Worm (Caenorhabditis elegans) whole organism, L3 larva: ENCODE data around the gene F58F9.6.
A peak's percentile ranks its signal among the peaks of the same experiment; 100 is the strongest.

Experiments
- R02D3.7 ChIP-seq: fragments of 150-350 bp; optimal IDR thresholded peaks from 2 replicates; lab custom pipeline; 2014; ENCODE audit warnings: missing biosample characterization, missing genetic modification characterization
- ZK546.5 ChIP-seq: sonication (generic microtip); optimal IDR thresholded peaks from 2 replicates; lab custom pipeline; 2017; ENCODE audit warnings: missing biosample characterization, missing genetic modification characterization
- aly-2 ChIP-seq: fragments of 150-350 bp; optimal IDR thresholded peaks from 2 replicates; lab custom pipeline; 2014; ENCODE audit warnings: missing biosample characterization, missing genetic modification characterization
- ama-1 ChIP-seq: fragments of 150-350 bp; optimal IDR thresholded peaks from 2 replicates; lab custom pipeline; 2018
- ceh-16 ChIP-seq: sonication (generic microtip); optimal IDR thresholded peaks from 2 replicates; lab custom pipeline; 2017; ENCODE audit warnings: missing biosample characterization, missing genetic modification characterization
- ceh-28 ChIP-seq: fragments of 150-350 bp; optimal IDR thresholded peaks from 2 replicates; lab custom pipeline; 2014; ENCODE audit warnings: missing biosample characterization, missing genetic modification reagents, missing genetic modification characterization
- ceh-9 ChIP-seq: sonication (generic microtip); optimal IDR thresholded peaks from 2 replicates; lab custom pipeline; 2018; ENCODE audit warnings: missing biosample characterization, missing genetic modification characterization
- elt-2 ChIP-seq: sonication (generic microtip); optimal IDR thresholded peaks from 2 replicates; lab custom pipeline; 2016; ENCODE audit warnings: missing genetic modification reagents, mild to moderate bottlenecking, missing genetic modification characterization, missing compliant biosample characterization
- elt-3 ChIP-seq, 3 experiments: fragments of 150-350 bp in 1 of 3; sonication (generic microtip) in 2 of 3; optimal IDR thresholded peaks; 2 replicates in 2 of 3; 4 replicates in 1 of 3; lab custom pipeline; 2014 to 2017; ENCODE audit warnings: missing biosample characterization in 3 of 3, missing genetic modification characterization in 3 of 3
- eor-1 ChIP-seq, 2 experiments: fragments of 150-350 bp; optimal IDR thresholded peaks; 2 replicates each; lab custom pipeline; 2014 to 2018; ENCODE audit warnings: missing biosample characterization in 2 of 2, missing genetic modification characterization in 2 of 2
- fos-1 ChIP-seq: fragments of 150-350 bp; optimal IDR thresholded peaks from 2 replicates; lab custom pipeline; 2014; ENCODE audit warnings: missing biosample characterization, missing genetic modification characterization
- hmg-11 ChIP-seq: sonication (generic microtip); optimal IDR thresholded peaks from 2 replicates; lab custom pipeline; 2016; ENCODE audit warnings: missing genetic modification characterization, missing compliant biosample characterization
- lin-15B ChIP-seq: fragments of 150-350 bp; optimal IDR thresholded peaks from 2 replicates; lab custom pipeline; 2014; ENCODE audit warnings: missing biosample characterization, missing genetic modification characterization
- lin-39 ChIP-seq: fragments of 150-350 bp; optimal IDR thresholded peaks from 2 replicates; lab custom pipeline; 2018; ENCODE audit warnings: missing biosample characterization, missing genetic modification reagents, missing genetic modification characterization
- mdl-1 ChIP-seq: fragments of 150-350 bp; optimal IDR thresholded peaks from 2 replicates; lab custom pipeline; 2014; ENCODE audit warnings: missing biosample characterization, missing genetic modification characterization
- mml-1 ChIP-seq: fragments of 150-350 bp; sonication (generic microtip); optimal IDR thresholded peaks from 3 replicates; lab custom pipeline; 2014; ENCODE audit warnings: missing biosample characterization, missing genetic modification characterization
- nhr-11 ChIP-seq: fragments of 150-350 bp; optimal IDR thresholded peaks from 2 replicates; lab custom pipeline; 2014; ENCODE audit warnings: missing biosample characterization, missing genetic modification characterization
- nhr-237 ChIP-seq: fragments of 150-350 bp; optimal IDR thresholded peaks from 2 replicates; lab custom pipeline; 2014; ENCODE audit warnings: missing biosample characterization, missing genetic modification characterization
- nhr-25 ChIP-seq: sonication (generic microtip); optimal IDR thresholded peaks from 2 replicates; lab custom pipeline; 2017; ENCODE audit warnings: missing biosample characterization, missing genetic modification characterization
- nhr-67 ChIP-seq: fragments of 150-350 bp; optimal IDR thresholded peaks from 2 replicates; lab custom pipeline; 2014; ENCODE audit warnings: missing biosample characterization, missing genetic modification characterization
- pha-4 ChIP-seq: fragments of 150-350 bp; optimal IDR thresholded peaks from 2 replicates; lab custom pipeline; 2014; ENCODE audit warnings: missing biosample characterization, missing genetic modification reagents, missing genetic modification characterization
- pqm-1 ChIP-seq: fragments of 150-350 bp; optimal IDR thresholded peaks from 2 replicates; lab custom pipeline; 2017; ENCODE audit warnings: missing biosample characterization, missing genetic modification characterization, inconsistent platforms
- snpc-4 ChIP-seq: fragments of 150-350 bp; optimal IDR thresholded peaks from 2 replicates; lab custom pipeline; 2014; ENCODE audit warnings: missing biosample characterization, missing genetic modification characterization
- tbx-2 ChIP-seq: sonication (generic microtip); optimal IDR thresholded peaks from 2 replicates; lab custom pipeline; 2016; ENCODE audit warnings: mild to moderate bottlenecking, missing genetic modification characterization, missing compliant biosample characterization
- unc-62 ChIP-seq: fragments of 150-350 bp; sonication (generic microtip); optimal IDR thresholded peaks from 4 replicates; lab custom pipeline; 2014; ENCODE audit warnings: missing biosample characterization, missing genetic modification reagents, missing genetic modification characterization
- ztf-4 ChIP-seq: fragments of 150-350 bp; optimal IDR thresholded peaks from 2 replicates; lab custom pipeline; 2014; ENCODE audit warnings: missing biosample characterization, missing genetic modification characterization

F58F9.6 gene

ce11 chrIV:6239993-6240392, 2.6 kb upstream of the F58F9.6 start, which contains the start of gene F58F9.9:
F58F9.9 (plus strand) TSS chrIV:6240293.
- TF ChIP-seq eor-1 (tag; optimal IDR thresholded peaks at IDR 0.05; lab: Kevin White, UChicago) (no peak), snpc-4 (tag; lab: Kevin White, UChicago) (no peak), mml-1 (tag; lab: Kevin White, UChicago) (no peak), ceh-9 (tag; lab: Kevin White, UChicago) (no peak), unc-62 (no peak)

- TF ChIP-seq tbx-2 (tag; lab: Kevin White, UChicago) (no peak), ceh-28 (tag; lab: Kevin White, UChicago) (no peak), hmg-11 (no peak), nhr-11 (no peak), snpc-4 (tag; lab: Kevin White, UChicago) (no peak), ama-1 (lab: Kevin White, UChicago) (no peak), elt-3 (tag; optimal IDR thresholded peaks at IDR 0.05; lab: Kevin White, UChicago) (no peak), pha-4 (tag; lab: Kevin White, UChicago) (peak; percentile 31), aly-2 (tag; lab: Kevin White, UChicago) (no peak), lin-15B (tag; lab: Kevin White, UChicago) (no peak), R02D3.7 (no peak), pqm-1 (tag; lab: Kevin White, UChicago) (peak; percentile 81), nhr-237 (tag; lab: Kevin White, UChicago) (no peak), ztf-4 (tag; lab: Kevin White, UChicago) (no peak), mdl-1 (tag; lab: Kevin White, UChicago) (no peak), elt-2 (peak; percentile 74), mml-1 (tag; lab: Kevin White, UChicago) (no peak), ceh-16 (tag; lab: Kevin White, UChicago) (no peak), lin-39 (tag; lab: Kevin White, UChicago) (no peak), nhr-25 (tag; lab: Kevin White, UChicago) (no peak)
- TF ChIP-seq, all 47 proteins: peak for 3
Measured at ce11 chrIV:6232769-6233290, 4.6 kb downstream of the F58F9.6 start, which contains the start of gene F58F9.3. F58F9.3 (plus strand) TSS chrIV:6233240.

ce11 chrIV:6230560-6231073, 6.8 kb downstream of the F58F9.6 start, which contains the start of gene F58F9.4:
F58F9.4 (plus strand) TSS chrIV:6231023.
- TF ChIP-seq R02D3.7 (no peak), elt-2 (peak; percentile 43)

ce11 chrIV:6227974-6228373, 9.4 kb downstream of the F58F9.6 start, which contains the start of gene C49A9.1:
C49A9.1 (plus strand) TSS chrIV:6228190.
- TF ChIP-seq nhr-67 (tag; lab: Kevin White, UChicago), result no peak
- TF ChIP-seq elt-2, result peak; percentile 41
- TF ChIP-seq tbx-2 (tag; lab: Kevin White, UChicago), result no peak
- TF ChIP-seq, all 47 proteins: peak for 1

ce11 chrIV:6225143-6225542, 12.3 kb downstream of the F58F9.6 start, which contains the start of gene C49A9.2:
C49A9.2 (plus strand) TSS chrIV:6225443.
- TF ChIP-seq nhr-11, result no peak
- peak; percentile 16 for TF ChIP-seq elt-2

- peak; percentile 6 for TF ChIP-seq pha-4 (tag; lab: Kevin White, UChicago)
- peak; percentile 75 for TF ChIP-seq elt-2
- peak; percentile 44 for TF ChIP-seq pqm-1 (tag; lab: Kevin White, UChicago)
- TF ChIP-seq nhr-11, result no peak
- TF ChIP-seq, all 47 proteins: peak for 3
Measured at ce11 chrIV:6221878-6222277, 15.5 kb downstream of the F58F9.6 start, which contains the start of gene C49A9.3. C49A9.3 (plus strand) TSS chrIV:6222089.

- TF ChIP-seq elt-2, result peak; percentile 29
Measured at ce11 chrIV:6220142-6220541, 17.3 kb downstream of the F58F9.6 start.

- TF ChIP-seq fos-1 (tag; lab: Kevin White, UChicago) (no peak), pqm-1 (tag; lab: Kevin White, UChicago) (peak; percentile 39), eor-1 (tag; optimal IDR thresholded peaks at IDR 0.05; lab: Kevin White, UChicago) (no peak), elt-2 (peak; percentile 73), ZK546.5 (tag; lab: Kevin White, UChicago) (no peak)
- TF ChIP-seq, all 47 proteins: peak for 2
Measured at ce11 chrIV:6219429-6219828, 18.0 kb downstream of the F58F9.6 start, which contains the start of gene C49A9.4. C49A9.4 (plus strand) TSS chrIV:6219693.
